Fruit fly (Drosophila melanogaster) whole organism, pupa: ENCODE results near the gene gdrd.

Experiments used
- CG9948 ChIP-seq: fragments of 200-800 bp; sonication (Bioruptor generic); optimal IDR thresholded peaks from 2 replicates; lab custom pipeline; 2018; ENCODE audit warnings: missing biosample characterization, mild to moderate bottlenecking, missing genetic modification characterization, moderate library complexity
- Ets98B ChIP-seq: fragments of 200-800 bp; sonication (Bioruptor generic); IDR thresholded peaks from 2 replicates; pipeline ENCODE4 v1.3.6; 2022; ENCODE audit warnings: missing biosample characterization, missing genetic modification characterization
- rn ChIP-seq: fragments of 200-800 bp; sonication (Bioruptor generic); IDR thresholded peaks from 2 replicates; pipeline ENCODE4 v1.3.6; 2022; ENCODE audit warnings: missing biosample characterization, missing genetic modification characterization

DNA sequence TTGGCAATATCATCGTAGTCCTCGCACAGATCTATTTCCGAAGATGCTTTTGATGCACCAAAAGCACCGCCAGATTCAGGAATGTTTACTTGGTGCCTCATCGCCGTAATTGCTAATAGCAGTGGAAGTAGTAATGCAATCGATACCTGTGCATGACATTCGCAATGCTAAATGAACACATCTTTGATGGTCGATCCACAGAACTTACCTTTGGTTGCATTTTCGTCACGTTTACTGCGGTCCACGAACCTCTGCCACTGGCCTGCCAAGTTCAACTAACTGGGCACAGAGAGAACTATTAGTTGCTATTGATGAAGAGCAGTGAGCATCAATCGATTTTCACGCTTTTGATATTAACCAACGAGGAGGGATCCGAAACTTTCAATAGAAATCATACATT is 10.4 kb downstream of the gdrd start, which contains the start of gene CG17177:
- TF ChIP-seq rn (no peak), Ets98B (GFP tag; lab: Robert Waterston, UW) (no peak), CG9948 (tag; lab: Kevin White, UChicago) (no peak)
